Worm (Caenorhabditis elegans) whole organism, mixed stage, embryonic: Measurements from ENCODE around the gene F47G3.4.

Source experiments
- bed-3 ChIP-seq: fragments of 200-800 bp; sonication (Bioruptor generic); optimal IDR thresholded peaks from 3 replicates; lab custom pipeline; 2018; ENCODE audit warnings: mild to moderate bottlenecking, missing genetic modification characterization, moderate library complexity, missing compliant biosample characterization
- mls-2 ChIP-seq: sonication (generic microtip); optimal IDR thresholded peaks from 2 replicates; lab custom pipeline; 2016; ENCODE audit warnings: mild to moderate bottlenecking, missing genetic modification characterization, moderate library complexity, missing compliant biosample characterization
- nhr-76 ChIP-seq: sonication (generic microtip); optimal IDR thresholded peaks from 2 replicates; lab custom pipeline; 2017; ENCODE audit warnings: missing biosample characterization, missing genetic modification characterization
- pha-4 ChIP-seq: fragments of 150-350 bp; optimal IDR thresholded peaks from 2 replicates; lab custom pipeline; 2018; ENCODE audit warnings: missing biosample characterization, missing genetic modification reagents, missing genetic modification characterization
- snpc-4 ChIP-seq: fragments of 150-350 bp; optimal IDR thresholded peaks from 2 replicates; lab custom pipeline; 2014; ENCODE audit warnings: missing biosample characterization, missing genetic modification characterization
- unc-62 ChIP-seq: fragments of 150-350 bp; optimal IDR thresholded peaks from 2 replicates; lab custom pipeline; 2014; ENCODE audit warnings: missing biosample characterization, missing genetic modification reagents, missing genetic modification characterization

- TF ChIP-seq bed-3 (no peak), mls-2 (tag; lab: Kevin White, UChicago) (no peak), snpc-4 (tag; lab: Kevin White, UChicago) (no peak), pha-4 (no peak), nhr-76 (no peak), unc-62 (no peak)
These were observed 18.5 kb upstream of the F47G3.4 start for ce11 chrX:2362872-2363271.
